Worm (Caenorhabditis elegans): Measurements from ENCODE around the gene leo-1.

DNA sequence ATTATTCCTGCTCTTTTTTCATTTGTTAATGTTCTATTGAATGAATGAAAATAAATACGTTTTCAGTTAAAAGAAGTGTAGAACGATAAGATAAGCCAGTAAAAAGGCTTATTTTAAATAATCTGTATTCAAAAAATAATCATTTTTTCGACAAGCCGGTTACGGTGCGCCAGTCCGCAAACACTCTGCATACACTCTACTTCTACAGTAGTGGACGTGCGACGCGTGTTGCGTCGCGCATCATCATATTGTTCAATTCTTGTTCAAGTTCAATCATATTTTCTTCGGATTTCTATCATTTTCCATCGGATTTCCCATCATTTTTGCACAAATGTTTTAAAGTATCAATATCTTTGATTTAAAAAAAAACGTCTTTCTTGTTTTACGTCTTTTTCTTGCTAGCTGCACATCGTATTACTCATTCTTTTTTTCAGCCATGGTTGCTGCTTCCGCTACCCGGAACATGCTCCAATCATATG is 9.2 kb downstream of the leo-1 start, which contains the start of gene B0035.18:
- TF ChIP-seq hmg-20 (GFP tag; IDR thresholded peaks at IDR 0.05) (no peak), ama-1 (optimal IDR thresholded peaks at IDR 0.05) (no peak), ama-1 (GFP tag; optimal IDR thresholded peaks at IDR 0.05) (no peak), snpc-4 (GFP tag; optimal IDR thresholded peaks at IDR 0.05) (no peak), snpc-4 (tag; optimal IDR thresholded peaks at IDR 0.05) (no peak), bed-1 (GFP tag; IDR thresholded peaks at IDR 0.05) (no peak), pha-4 (tag; optimal IDR thresholded peaks at IDR 0.05) (no peak), C06A6.2 (GFP tag; conservative IDR thresholded peaks at IDR 0.05) (no peak), xnd-1 (tag; optimal IDR thresholded peaks at IDR 0.05) (no peak), ceh-40 (GFP tag; IDR thresholded peaks at IDR 0.05) (no peak), zfh-2 (GFP tag; conservative IDR thresholded peaks at IDR 0.05) (no peak), tbp1 (GFP tag; optimal IDR thresholded peaks at IDR 0.05) (no peak), F57A8.1 (GFP tag; optimal IDR thresholded peaks at IDR 0.05) (no peak), mcd-1 (GFP tag; IDR thresholded peaks at IDR 0.05) (no peak)

Measured in whole organism, young adult.